Fruit fly (Drosophila melanogaster) whole organism, wandering third instar larva: ENCODE data around the gene moi.

Experiments
- CrebA ChIP-seq: fragments of 200-800 bp; sonication (Bioruptor generic); optimal IDR thresholded peaks from 2 replicates; lab custom pipeline; 2016; ENCODE audit warnings: missing biosample characterization, mild to moderate bottlenecking, missing genetic modification characterization, borderline replicate concordance
- HLH106 ChIP-seq: fragments of 200-800 bp; optimal IDR thresholded peaks from 3 replicates; lab custom pipeline; 2019; ENCODE audit warnings: missing biosample characterization, mild to moderate bottlenecking, missing genetic modification characterization, moderate library complexity
- Hnf4 ChIP-seq: fragments of 200-800 bp; sonication (Bioruptor generic); optimal IDR thresholded peaks from 2 replicates; lab custom pipeline; 2016; ENCODE audit warnings: missing biosample characterization, mild to moderate bottlenecking, missing genetic modification characterization
- Mio ChIP-seq: sonication (Bioruptor generic); optimal IDR thresholded peaks from 2 replicates; lab custom pipeline; 2016; ENCODE audit warnings: missing biosample characterization, missing genetic modification characterization
- Myc ChIP-seq: fragments of >200 bp; optimal IDR thresholded peaks from 2 replicates; lab custom pipeline; 2017
- OdsH ChIP-seq: fragments of 200-800 bp; sonication (Bioruptor generic); optimal IDR thresholded peaks from 2 replicates; lab custom pipeline; 2016; ENCODE audit warnings: missing biosample characterization, mild to moderate bottlenecking, missing genetic modification characterization
- Rel ChIP-seq, 2 experiments: fragments of 200-800 bp; sonication (Bioruptor generic) in 1 of 2; optimal IDR thresholded peaks; 2 replicates in 1 of 2; 3 replicates in 1 of 2; lab custom pipeline; 2016 to 2019; ENCODE audit warnings: mild to moderate bottlenecking in 2 of 2, missing biosample characterization in 2 of 2, missing genetic modification characterization in 2 of 2, moderate library complexity in 1 of 2
- brk ChIP-seq: fragments of 200-800 bp; sonication (Bioruptor generic); optimal IDR thresholded peaks from 2 replicates; lab custom pipeline; 2016; ENCODE audit warnings: missing biosample characterization, mild to moderate bottlenecking, missing genetic modification characterization
- psq ChIP-seq: fragments of 200-800 bp; sonication (Bioruptor generic); optimal IDR thresholded peaks from 3 replicates; lab custom pipeline; 2017; ENCODE audit warnings: missing biosample characterization, mild to moderate bottlenecking, missing genetic modification characterization, moderate library complexity
- tai ChIP-seq: sonication (Bioruptor generic); optimal IDR thresholded peaks from 2 replicates; lab custom pipeline; 2016; ENCODE audit warnings: missing biosample characterization, missing genetic modification characterization
- usp ChIP-seq: fragments of >200 bp; optimal IDR thresholded peaks from 2 replicates; lab custom pipeline; 2017; ENCODE audit warnings: missing biosample characterization, missing genetic modification characterization

DNA sequence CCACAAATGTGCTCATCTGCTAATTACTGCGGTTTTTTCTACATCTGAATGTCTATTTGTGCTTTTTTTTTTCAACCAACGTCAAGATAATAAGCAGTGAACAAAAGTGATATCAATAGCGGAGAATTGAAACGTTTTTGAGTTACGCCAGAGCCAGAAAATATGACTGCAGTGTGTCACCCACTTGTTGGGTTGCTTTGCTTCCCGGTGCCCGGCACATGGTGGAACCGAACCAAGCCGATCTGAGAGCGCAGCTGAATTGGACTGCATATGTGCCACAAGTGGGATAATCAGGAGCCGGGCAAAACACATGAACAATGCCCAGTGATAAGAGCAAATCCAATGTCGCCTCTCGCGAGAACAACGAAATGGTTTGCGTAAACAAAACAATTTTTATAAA lies 37.0 kb downstream of the moi start:
- TF ChIP-seq OdsH (GFP tag; lab: Kevin White, UChicago) (no peak), psq (GFP tag; lab: Kevin White, UChicago) (no peak), CrebA (GFP tag; lab: Kevin White, UChicago) (no peak), HLH106 (tag; lab: Kevin White, UChicago) (no peak), Hnf4 (GFP tag; lab: Kevin White, UChicago) (no peak), brk (GFP tag; lab: Kevin White, UChicago) (no peak), usp (GFP tag; lab: Kevin White, UChicago) (no peak), Rel (GFP tag; optimal IDR thresholded peaks at IDR 0.05; lab: Kevin White, UChicago) (no peak), Rel (tag; optimal IDR thresholded peaks at IDR 0.05; lab: Kevin White, UChicago) (peak; percentile 77), Mio (GFP tag; lab: Kevin White, UChicago) (no peak), tai (GFP tag; lab: Kevin White, UChicago) (no peak), Myc (no peak)
